Worm (Caenorhabditis elegans) whole organism, mixed stage, embryonic: Measurements from ENCODE around the gene copb-2.

Source experiments
- M03D4.4 ChIP-seq: sonication (generic microtip); optimal IDR thresholded peaks from 2 replicates; lab custom pipeline; 2017; ENCODE audit warnings: mild to moderate bottlenecking, missing genetic modification characterization, missing compliant biosample characterization
- bed-3 ChIP-seq: fragments of 200-800 bp; sonication (Bioruptor generic); optimal IDR thresholded peaks from 3 replicates; lab custom pipeline; 2018; ENCODE audit warnings: mild to moderate bottlenecking, missing genetic modification characterization, moderate library complexity, missing compliant biosample characterization
- blmp-1 ChIP-seq: fragments of 150-350 bp; optimal IDR thresholded peaks from 2 replicates; lab custom pipeline; 2014; ENCODE audit warnings: missing biosample characterization, missing genetic modification characterization
- ceh-39 ChIP-seq: fragments of 150-350 bp; optimal IDR thresholded peaks from 2 replicates; lab custom pipeline; 2014; ENCODE audit warnings: missing biosample characterization, missing genetic modification characterization
- ceh-43 ChIP-seq: fragments of 200-800 bp; sonication (Bioruptor generic); optimal IDR thresholded peaks from 2 replicates; lab custom pipeline; 2018; ENCODE audit warnings: mild to moderate bottlenecking, missing genetic modification characterization, moderate library complexity, missing compliant biosample characterization
- ceh-83 ChIP-seq: fragments of 200-800 bp; sonication (Bioruptor generic); optimal IDR thresholded peaks from 2 replicates; lab custom pipeline; 2018; ENCODE audit warnings: mild to moderate bottlenecking, missing genetic modification characterization, missing compliant biosample characterization
- ces-1 ChIP-seq: fragments of 150-350 bp; optimal IDR thresholded peaks from 2 replicates; lab custom pipeline; 2014; ENCODE audit warnings: missing biosample characterization, missing genetic modification reagents, missing genetic modification characterization
- cnd-1 ChIP-seq: fragments of 200-800 bp; sonication (Bioruptor generic); optimal IDR thresholded peaks from 2 replicates; lab custom pipeline; 2018; ENCODE audit warnings: mild to moderate bottlenecking, missing genetic modification characterization, missing compliant biosample characterization
- drap-1 ChIP-seq: fragments of 200-800 bp; sonication (Bioruptor generic); optimal IDR thresholded peaks from 3 replicates; lab custom pipeline; 2018; ENCODE audit warnings: mild to moderate bottlenecking, missing genetic modification characterization, missing compliant biosample characterization
- elt-1 ChIP-seq: sonication (generic microtip); optimal IDR thresholded peaks from 2 replicates; lab custom pipeline; 2017; ENCODE audit warnings: missing genetic modification characterization, mild to moderate bottlenecking, missing compliant biosample characterization, antibody characterized with exemption, moderate library complexity, borderline replicate concordance; ENCODE audit not compliant: insufficient read depth
- elt-3 ChIP-seq: fragments of 150-350 bp; optimal IDR thresholded peaks from 2 replicates; lab custom pipeline; 2014; ENCODE audit warnings: missing biosample characterization, missing genetic modification characterization
- flh-1 ChIP-seq: fragments of 200-800 bp; sonication (Bioruptor generic); optimal IDR thresholded peaks from 2 replicates; lab custom pipeline; 2018; ENCODE audit warnings: mild to moderate bottlenecking, missing genetic modification characterization, moderate library complexity, missing compliant biosample characterization
- ham-2 ChIP-seq: fragments of 200-800 bp; sonication (Bioruptor generic); optimal IDR thresholded peaks from 2 replicates; lab custom pipeline; 2018; ENCODE audit warnings: mild to moderate bottlenecking, missing genetic modification characterization, missing compliant biosample characterization
- hlh-1 ChIP-seq: fragments of 150-350 bp; optimal IDR thresholded peaks from 2 replicates; lab custom pipeline; 2014; ENCODE audit warnings: missing biosample characterization, missing genetic modification reagents, missing genetic modification characterization
- lin-13 ChIP-seq: fragments of 150-350 bp; optimal IDR thresholded peaks from 2 replicates; lab custom pipeline; 2014; ENCODE audit warnings: missing biosample characterization, missing genetic modification characterization
- lin-32 ChIP-seq: fragments of 200-800 bp; sonication (Bioruptor generic); optimal IDR thresholded peaks from 2 replicates; lab custom pipeline; 2018; ENCODE audit warnings: mild to moderate bottlenecking, missing genetic modification characterization, missing compliant biosample characterization
- lsy-2 ChIP-seq: fragments of 150-350 bp; optimal IDR thresholded peaks from 2 replicates; lab custom pipeline; 2014; ENCODE audit warnings: missing biosample characterization, missing genetic modification characterization
- mab-5 ChIP-seq: fragments of 150-350 bp; optimal IDR thresholded peaks from 2 replicates; lab custom pipeline; 2014; ENCODE audit warnings: missing biosample characterization, missing genetic modification characterization
- mep-1 ChIP-seq: fragments of 150-350 bp; optimal IDR thresholded peaks from 2 replicates; lab custom pipeline; 2017; ENCODE audit warnings: missing biosample characterization, missing genetic modification reagents, missing genetic modification characterization, inconsistent platforms
- mls-2 ChIP-seq: sonication (generic microtip); optimal IDR thresholded peaks from 2 replicates; lab custom pipeline; 2016; ENCODE audit warnings: mild to moderate bottlenecking, missing genetic modification characterization, moderate library complexity, missing compliant biosample characterization
- nhr-12 ChIP-seq: fragments of 150-350 bp; optimal IDR thresholded peaks from 2 replicates; lab custom pipeline; 2014; ENCODE audit warnings: missing biosample characterization, missing genetic modification characterization
- nhr-2 ChIP-seq: fragments of 150-350 bp; optimal IDR thresholded peaks from 2 replicates; lab custom pipeline; 2014; ENCODE audit warnings: missing biosample characterization, missing genetic modification characterization
- nhr-28 ChIP-seq: fragments of 150-350 bp; optimal IDR thresholded peaks from 2 replicates; lab custom pipeline; 2014; ENCODE audit warnings: missing biosample characterization, missing genetic modification characterization
- nhr-76 ChIP-seq: sonication (generic microtip); optimal IDR thresholded peaks from 2 replicates; lab custom pipeline; 2017; ENCODE audit warnings: missing biosample characterization, missing genetic modification characterization
- pha-4 ChIP-seq: fragments of 150-350 bp; optimal IDR thresholded peaks from 2 replicates; lab custom pipeline; 2018; ENCODE audit warnings: missing biosample characterization, missing genetic modification reagents, missing genetic modification characterization
- snpc-4 ChIP-seq: fragments of 150-350 bp; optimal IDR thresholded peaks from 2 replicates; lab custom pipeline; 2014; ENCODE audit warnings: missing biosample characterization, missing genetic modification characterization
- sptf-1 ChIP-seq: sonication (generic microtip); optimal IDR thresholded peaks from 2 replicates; lab custom pipeline; 2017; ENCODE audit warnings: mild to moderate bottlenecking, missing genetic modification characterization, moderate library complexity, missing compliant biosample characterization
- tbx-8 ChIP-seq: fragments of 200-800 bp; sonication (Bioruptor generic); optimal IDR thresholded peaks from 2 replicates; lab custom pipeline; 2018; ENCODE audit warnings: mild to moderate bottlenecking, missing genetic modification characterization, moderate library complexity, missing compliant biosample characterization
- unc-120 ChIP-seq: sonication (generic microtip); optimal IDR thresholded peaks from 2 replicates; lab custom pipeline; 2017; ENCODE audit warnings: missing genetic modification characterization, missing compliant biosample characterization; ENCODE audit not compliant: poor library complexity, severe bottlenecking
- unc-39 ChIP-seq: fragments of 150-350 bp; optimal IDR thresholded peaks from 2 replicates; lab custom pipeline; 2014; ENCODE audit warnings: missing biosample characterization, missing genetic modification characterization
- unc-62 ChIP-seq: fragments of 150-350 bp; optimal IDR thresholded peaks from 2 replicates; lab custom pipeline; 2014; ENCODE audit warnings: missing biosample characterization, missing genetic modification reagents, missing genetic modification characterization
- zip-8 ChIP-seq: fragments of 150-350 bp; optimal IDR thresholded peaks from 2 replicates; lab custom pipeline; 2014; ENCODE audit warnings: missing biosample characterization, missing genetic modification characterization
- ztf-11 ChIP-seq: fragments of 150-350 bp; optimal IDR thresholded peaks from 2 replicates; lab custom pipeline; 2014; ENCODE audit warnings: missing biosample characterization, missing genetic modification characterization

The copb-2 gene

DNA sequence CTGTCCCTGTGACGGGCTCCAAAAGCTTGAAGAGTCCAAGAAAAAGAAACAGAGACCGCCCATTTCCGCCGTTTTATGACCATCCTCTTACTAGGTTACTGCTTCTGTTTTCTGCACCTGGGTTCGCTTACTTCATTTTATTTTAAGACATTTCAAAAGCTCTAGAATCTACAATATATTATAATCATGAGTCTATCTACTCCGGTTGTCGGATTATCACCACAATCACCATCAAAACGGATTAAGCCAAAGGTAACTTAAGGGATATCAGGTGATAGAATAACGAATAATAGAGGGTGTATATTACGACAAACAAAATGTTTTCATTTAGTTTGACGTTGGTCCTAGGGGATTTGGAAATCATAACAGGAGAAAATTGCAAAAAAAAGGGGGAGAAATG is 27.2 kb upstream of the copb-2 start:
- no peak for TF ChIP-seq M03D4.4 (tag; lab: Kevin White, UChicago)
- no peak for TF ChIP-seq ceh-83 (GFP tag; lab: Kevin White, UChicago)
- TF ChIP-seq ces-1: no peak
- TF ChIP-seq elt-3 (tag; lab: Kevin White, UChicago): no peak
- TF ChIP-seq flh-1 (GFP tag; lab: Kevin White, UChicago): no peak

DNA sequence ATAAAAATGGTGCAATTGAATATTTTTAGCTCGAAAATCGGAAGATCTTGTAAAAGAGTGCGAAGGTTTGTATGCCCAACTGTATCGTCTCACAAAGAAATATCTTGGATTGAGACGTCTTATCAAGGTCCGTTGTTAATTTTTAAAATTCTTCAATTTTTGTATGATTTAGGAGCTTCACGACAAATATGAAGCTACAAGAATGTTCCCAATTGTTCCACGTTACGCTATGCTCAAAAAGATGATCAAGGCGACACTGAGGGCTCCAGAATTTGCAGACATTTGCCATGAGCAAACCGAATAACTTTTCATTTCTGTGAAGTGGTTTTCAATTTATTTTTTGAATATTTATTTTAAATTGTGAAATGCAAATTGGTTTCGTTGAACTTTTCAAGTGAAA is 20.8 kb upstream of the copb-2 start:
- no peak for TF ChIP-seq ceh-43
- TF ChIP-seq nhr-2 (tag; lab: Kevin White, UChicago): no peak
- TF ChIP-seq ces-1: no peak
- no peak for TF ChIP-seq sptf-1 (tag; lab: Kevin White, UChicago)
- no peak for TF ChIP-seq mls-2
- no peak for TF ChIP-seq ztf-11 (tag; lab: Kevin White, UChicago)
- TF ChIP-seq hlh-1: no peak
- no peak for TF ChIP-seq ham-2 (GFP tag; lab: Kevin White, UChicago)
- TF ChIP-seq elt-1: no peak
- no peak for TF ChIP-seq snpc-4 (tag; lab: Kevin White, UChicago)
- TF ChIP-seq nhr-28 (tag; lab: Kevin White, UChicago): no peak
- TF ChIP-seq cnd-1: no peak
- no peak for TF ChIP-seq lsy-2 (tag; lab: Kevin White, UChicago)
- TF ChIP-seq zip-8 (tag; lab: Kevin White, UChicago): no peak
- TF ChIP-seq ceh-39 (tag; lab: Kevin White, UChicago): no peak
- no peak for TF ChIP-seq mab-5 (tag; lab: Kevin White, UChicago)
- TF ChIP-seq unc-62 (GFP tag; lab: Kevin White, UChicago): no peak
- no peak for TF ChIP-seq M03D4.4 (tag; lab: Kevin White, UChicago)
- no peak for TF ChIP-seq lin-13

DNA sequence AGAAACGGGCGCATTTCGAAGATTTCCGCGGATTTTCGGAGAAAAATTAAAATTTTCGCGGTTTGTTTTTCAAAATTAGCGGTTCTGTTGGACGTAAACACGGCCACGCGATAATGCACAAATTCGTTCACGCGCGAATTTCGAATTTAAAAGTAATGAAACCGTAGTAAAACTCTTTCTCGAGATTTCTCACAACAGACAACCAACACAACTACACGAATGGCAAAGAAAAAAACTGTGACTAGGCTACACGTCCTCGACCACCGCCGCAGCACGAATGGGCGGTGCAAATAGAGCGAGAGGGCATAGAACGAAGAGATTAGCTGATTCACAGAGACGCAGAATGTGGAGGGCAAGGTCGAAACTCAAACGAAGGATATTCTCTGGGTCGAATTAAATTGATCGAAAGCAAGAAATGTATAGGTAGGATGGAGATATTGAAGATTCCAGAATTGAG is 18.6 kb upstream of the copb-2 start, which contains the start of gene idh-1:
Gene idh-1 (minus strand): TSS at position 228 of the 457 bp plus-strand sequence.
- no peak for TF ChIP-seq nhr-28 (tag; lab: Kevin White, UChicago)
- TF ChIP-seq elt-3 (tag; lab: Kevin White, UChicago): no peak
- no peak for TF ChIP-seq zip-8 (tag; lab: Kevin White, UChicago)
- no peak for TF ChIP-seq tbx-8 (GFP tag; lab: Kevin White, UChicago)
- TF ChIP-seq unc-120: no peak

DNA sequence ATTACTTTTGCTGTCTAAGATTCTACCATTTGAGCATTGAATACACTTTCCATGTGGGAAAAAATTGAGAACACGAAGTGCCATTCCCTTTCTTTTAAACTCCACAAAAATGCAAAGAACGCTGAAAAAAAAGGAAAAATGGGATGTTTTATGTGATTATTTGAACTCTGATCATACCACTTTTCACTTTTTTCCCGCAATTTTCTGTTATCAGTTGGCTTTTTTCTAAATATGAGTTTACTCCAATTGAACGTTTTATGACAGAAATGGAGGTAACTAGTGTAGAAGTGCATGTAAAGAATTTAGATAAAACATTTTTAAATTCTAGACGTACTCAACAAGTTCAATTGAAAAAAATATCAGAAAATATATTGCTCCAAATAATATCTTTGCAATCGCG is 18.1 kb upstream of the copb-2 start:
- TF ChIP-seq elt-3 (tag; lab: Kevin White, UChicago): no peak
- no peak for TF ChIP-seq lsy-2 (tag; lab: Kevin White, UChicago)
- TF ChIP-seq drap-1 (GFP tag; lab: Kevin White, UChicago): no peak
- TF ChIP-seq blmp-1 (tag; lab: Kevin White, UChicago): no peak
- TF ChIP-seq unc-62 (GFP tag; lab: Kevin White, UChicago): no peak
- no peak for TF ChIP-seq zip-8 (tag; lab: Kevin White, UChicago)
- no peak for TF ChIP-seq unc-120

DNA sequence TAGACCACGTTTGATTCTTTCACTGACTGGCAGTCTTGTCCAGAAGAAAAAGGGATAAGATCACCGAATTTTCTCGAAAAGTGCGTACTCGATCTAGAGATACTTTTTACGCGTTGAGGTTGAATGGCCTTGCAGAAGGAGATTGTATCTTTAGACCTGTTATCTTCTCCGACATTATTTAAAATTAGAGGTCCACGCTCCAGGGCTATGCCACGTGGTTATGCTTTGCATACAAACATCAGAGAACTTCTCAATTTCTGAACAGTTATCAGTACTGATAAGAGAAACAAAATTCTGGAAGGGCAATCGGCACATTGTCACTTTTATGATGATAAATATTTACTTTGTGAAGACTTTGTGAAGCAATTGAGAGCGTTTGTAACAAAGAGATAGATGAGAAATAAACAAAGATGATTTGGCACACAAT is 17.4 kb upstream of the copb-2 start:
- no peak for TF ChIP-seq unc-62 (GFP tag; lab: Kevin White, UChicago)
- TF ChIP-seq elt-1: peak; percentile 80

DNA sequence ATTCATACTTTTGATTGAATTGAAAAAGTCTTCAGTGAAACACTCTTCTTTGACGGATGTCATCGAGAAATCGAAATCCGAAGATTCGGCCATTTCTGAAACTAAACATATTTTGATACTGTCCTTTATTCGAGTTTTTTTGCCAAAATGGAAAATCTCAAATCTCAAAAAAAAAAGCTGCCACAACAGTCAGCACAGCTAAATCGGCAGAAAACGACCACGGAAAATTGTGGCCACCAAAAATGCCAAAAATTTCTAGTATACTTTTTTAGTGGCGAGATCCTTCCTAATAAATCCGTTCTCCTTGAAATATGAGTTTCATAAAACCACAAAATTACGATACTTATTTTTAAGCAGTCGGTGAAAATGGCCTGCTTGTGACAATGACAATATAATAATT is 15.6 kb upstream of the copb-2 start, which contains the start of gene F38E11.9:
Gene F38E11.9 (minus strand): TSS at position 101 of the 400 bp plus-strand sequence.
- no peak for TF ChIP-seq ceh-83 (GFP tag; lab: Kevin White, UChicago)
- TF ChIP-seq unc-120: no peak

DNA sequence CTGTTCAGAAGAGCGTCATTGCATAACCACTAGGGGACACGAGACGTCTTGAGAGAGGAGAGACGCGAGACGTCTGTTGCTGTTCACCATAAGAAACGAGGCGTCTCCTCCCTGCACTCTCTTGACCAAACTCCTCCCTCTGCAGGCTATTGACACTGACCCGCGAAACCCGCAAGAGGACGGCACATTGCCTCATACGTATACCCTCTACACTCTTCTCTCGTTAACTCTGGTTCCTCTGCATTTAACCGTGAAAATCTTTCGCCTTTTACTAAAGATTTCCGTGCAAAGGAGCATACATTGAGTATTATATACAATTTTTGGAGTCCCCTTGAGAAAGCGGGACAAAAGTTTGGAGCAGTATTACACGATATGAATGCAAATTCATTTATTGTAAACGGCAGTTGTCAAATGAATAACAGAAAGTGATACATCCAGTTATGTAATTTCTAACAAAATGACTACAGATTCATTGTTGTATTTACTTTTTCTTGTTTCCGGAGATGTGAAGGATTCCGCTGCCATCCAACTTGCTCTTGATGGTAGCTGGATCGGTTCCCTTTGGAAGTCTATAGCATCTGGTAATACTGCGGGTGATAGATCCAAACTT is 15.0 kb upstream of the copb-2 start:
- no peak for TF ChIP-seq ceh-83 (GFP tag; lab: Kevin White, UChicago)
- TF ChIP-seq pha-4 (tag; lab: Kevin White, UChicago): peak; percentile 97
- peak; percentile 80 for TF ChIP-seq mep-1 (tag; lab: Kevin White, UChicago)
- no peak for TF ChIP-seq M03D4.4 (tag; lab: Kevin White, UChicago)
- peak; percentile 54 for TF ChIP-seq ztf-11 (tag; lab: Kevin White, UChicago)
- TF ChIP-seq ces-1: peak; percentile 84
- peak; percentile 29 for TF ChIP-seq nhr-12 (tag; lab: Kevin White, UChicago)
- no peak for TF ChIP-seq nhr-28 (tag; lab: Kevin White, UChicago)
- no peak for TF ChIP-seq nhr-76 (tag; lab: Kevin White, UChicago)
- TF ChIP-seq mls-2: no peak
- peak; percentile 76 for TF ChIP-seq lsy-2 (tag; lab: Kevin White, UChicago)
- peak; percentile 45 for TF ChIP-seq ham-2 (GFP tag; lab: Kevin White, UChicago)
- TF ChIP-seq drap-1 (GFP tag; lab: Kevin White, UChicago): peak; percentile 66
- TF ChIP-seq zip-8 (tag; lab: Kevin White, UChicago): no peak
- TF ChIP-seq elt-1: no peak
- peak; percentile 78 for TF ChIP-seq ceh-39 (tag; lab: Kevin White, UChicago)
- peak; percentile 63 for TF ChIP-seq hlh-1
- TF ChIP-seq unc-120: peak; percentile 85
- TF ChIP-seq tbx-8 (GFP tag; lab: Kevin White, UChicago): peak; percentile 33
- TF ChIP-seq unc-39 (tag; lab: Kevin White, UChicago): no peak
- no peak for TF ChIP-seq lin-32 (GFP tag; lab: Kevin White, UChicago)
- TF ChIP-seq elt-3 (tag; lab: Kevin White, UChicago): peak; percentile 38
- TF ChIP-seq lin-13: peak; percentile 94
- TF ChIP-seq bed-3: no peak
- no peak for TF ChIP-seq mab-5 (tag; lab: Kevin White, UChicago)
- no peak for TF ChIP-seq flh-1 (GFP tag; lab: Kevin White, UChicago)
